Worm (Caenorhabditis elegans) whole organism, late embryonic: ENCODE data around the gene H23L24.1.

Experiments
- C08G9.2 ChIP-seq: sonication (generic microtip); optimal IDR thresholded peaks from 2 replicates; lab custom pipeline; 2016; ENCODE audit warnings: mild to moderate bottlenecking, missing genetic modification characterization, moderate library complexity, missing compliant biosample characterization
- T23F11.4 ChIP-seq: fragments of 200-800 bp; sonication (Bioruptor generic); optimal IDR thresholded peaks from 2 replicates; lab custom pipeline; 2018; ENCODE audit warnings: mild to moderate bottlenecking, missing genetic modification characterization, missing compliant biosample characterization
- che-1 ChIP-seq: sonication (generic microtip); optimal IDR thresholded peaks from 2 replicates; lab custom pipeline; 2016; ENCODE audit warnings: mild to moderate bottlenecking, missing genetic modification characterization, missing compliant biosample characterization
- dmd-4 ChIP-seq: sonication (generic microtip); optimal IDR thresholded peaks from 2 replicates; lab custom pipeline; 2016; ENCODE audit warnings: borderline replicate concordance, missing genetic modification characterization, missing compliant biosample characterization
- hlh-6 ChIP-seq: sonication (generic microtip); optimal IDR thresholded peaks from 2 replicates; lab custom pipeline; 2016; ENCODE audit warnings: missing genotype, missing genetic modification characterization, missing compliant biosample characterization
- nfya-1 ChIP-seq: sonication (generic microtip); optimal IDR thresholded peaks from 2 replicates; lab custom pipeline; 2017; ENCODE audit warnings: missing genetic modification characterization, mild to moderate bottlenecking, missing compliant biosample characterization, antibody characterized with exemption, moderate library complexity
- pqm-1 ChIP-seq: sonication (generic microtip); optimal IDR thresholded peaks from 2 replicates; lab custom pipeline; 2016; ENCODE audit warnings: missing genetic modification characterization, missing compliant biosample characterization
- tbx-2 ChIP-seq: sonication (generic microtip); optimal IDR thresholded peaks from 2 replicates; lab custom pipeline; 2016; ENCODE audit warnings: missing genetic modification characterization, missing compliant biosample characterization
- tbx-7 ChIP-seq: sonication (generic microtip); optimal IDR thresholded peaks from 2 replicates; lab custom pipeline; 2016; ENCODE audit warnings: missing genotype, missing genetic modification characterization, missing compliant biosample characterization
- ztf-16 ChIP-seq: sonication (generic microtip); optimal IDR thresholded peaks from 2 replicates; lab custom pipeline; 2017; ENCODE audit warnings: missing genetic modification characterization, missing compliant biosample characterization

DNA sequence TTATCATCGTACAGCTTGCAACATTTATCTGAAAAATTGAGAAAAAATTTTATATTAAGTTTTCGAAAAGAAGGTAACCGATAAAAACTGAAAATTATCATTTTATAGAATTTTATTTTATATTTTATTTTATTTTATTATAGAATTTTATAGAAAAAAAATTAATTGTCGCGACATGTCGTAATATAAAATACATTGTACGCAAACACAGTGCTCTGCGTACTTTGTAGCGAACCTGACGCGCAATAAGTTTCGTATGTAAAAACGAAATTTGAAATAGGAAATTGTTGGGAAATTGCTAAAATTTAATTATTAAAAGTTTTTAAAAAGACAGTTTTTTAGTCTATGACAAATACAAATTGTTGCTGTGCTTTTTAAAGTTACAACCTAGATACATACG is 26.8 kb upstream of the H23L24.1 start, which contains the start of the genes hst-1 and ints-6:
- TF ChIP-seq hlh-6 (no peak), ztf-16 (tag; lab: Kevin White, UChicago) (no peak), C08G9.2 (tag; lab: Kevin White, UChicago) (no peak), T23F11.4 (GFP tag; lab: Kevin White, UChicago) (no peak), che-1 (tag; lab: Kevin White, UChicago) (no peak), tbx-7 (tag; lab: Kevin White, UChicago) (no peak), nfya-1 (no peak), dmd-4 (tag; lab: Kevin White, UChicago) (no peak), pqm-1 (tag; lab: Kevin White, UChicago) (no peak), tbx-2 (tag; lab: Kevin White, UChicago) (no peak)
